Fruit fly (Drosophila melanogaster): ENCODE results near the gene PolZ2.

Gene PolZ2

dm6 chr3R:5592009-5592572 lies 3.4 kb downstream of the PolZ2 start:
- TF ChIP-seq mirr (GFP tag; optimal IDR thresholded peaks at IDR 0.05) (peak; percentile 24), zf30C (GFP tag; optimal IDR thresholded peaks at IDR 0.05) (no peak), pnt (GFP tag; optimal IDR thresholded peaks at IDR 0.05) (no peak), bigmax (GFP tag; optimal IDR thresholded peaks at IDR 0.05) (peak; percentile 13), Pdp1 (GFP tag; optimal IDR thresholded peaks at IDR 0.05) (peak in 1 of 2 experiments; percentile 64), CG8478 (optimal IDR thresholded peaks at IDR 0.05) (peak; percentile 17), Bdp1 (GFP tag; optimal IDR thresholded peaks at IDR 0.05) (no peak), amos (GFP tag; IDR thresholded peaks at IDR 0.05; ENCODE audit: partially characterized antibody) (peak; percentile 33; the same call in 1 of the 2 replicates), bbx (GFP tag; IDR thresholded peaks at IDR 0.05; ENCODE audit: partially characterized antibody) (0 out of 2 replicates have a peak, but pooled peaks have one; percentile 15), CG8290 (GFP tag; optimal IDR thresholded peaks at IDR 0.05) (no peak), CG8290 (tag; optimal IDR thresholded peaks at IDR 0.05) (peak in 1 of 2 experiments; percentile 19), B-H2 (GFP tag; optimal IDR thresholded peaks at IDR 0.05) (peak; percentile 28), CG3281 (GFP tag; optimal IDR thresholded peaks at IDR 0.05) (peak; percentile 3), YL-1 (GFP tag; optimal IDR thresholded peaks at IDR 0.05) (peak; percentile 78), CG4617 (GFP tag; optimal IDR thresholded peaks at IDR 0.05; ENCODE audit: borderline replicate concordance) (peak; percentile 47), CG10543 (GFP tag; optimal IDR thresholded peaks at IDR 0.05) (peak; percentile 13), cwo (GFP tag; optimal IDR thresholded peaks at IDR 0.05) (peak; percentile 79), ATbp (GFP tag; optimal IDR thresholded peaks at IDR 0.05) (no peak), Med (GFP tag) (peak; percentile 73), Usf (GFP tag; optimal IDR thresholded peaks at IDR 0.05) (peak; percentile 91), insv (GFP tag; optimal IDR thresholded peaks at IDR 0.05) (peak; percentile 43 to 88), CG3407 (GFP tag; optimal IDR thresholded peaks at IDR 0.05) (no peak), ftz-f1 (GFP tag; optimal IDR thresholded peaks at IDR 0.05) (peak; percentile 63), HmgZ (tag; optimal IDR thresholded peaks at IDR 0.05) (peak; percentile 31), sr (GFP tag; IDR thresholded peaks at IDR 0.05) (peak; percentile 67; the same call in 2 of the 3 replicates), vfl (GFP tag; optimal IDR thresholded peaks at IDR 0.05) (no peak), Drgx (GFP tag; IDR thresholded peaks at IDR 0.05) (no peak), usp (GFP tag; optimal IDR thresholded peaks at IDR 0.05) (no peak), Scr (GFP tag; IDR thresholded peaks at IDR 0.05; ENCODE audit: partially characterized antibody) (no peak), CG17186 (GFP tag; optimal IDR thresholded peaks at IDR 0.05) (no peak), CG9437 (GFP tag; optimal IDR thresholded peaks at IDR 0.05) (peak; percentile 97), Elba2 (GFP tag; optimal IDR thresholded peaks at IDR 0.05) (peak; percentile 71), CG34376 (GFP tag; optimal IDR thresholded peaks at IDR 0.05) (peak; percentile 5), Deaf1 (tag; optimal IDR thresholded peaks at IDR 0.05) (peak; percentile 41), cad (GFP tag; optimal IDR thresholded peaks at IDR 0.05) (peak; percentile 39), Nf-YC (tag; optimal IDR thresholded peaks at IDR 0.05) (peak; percentile 63), phol (tag; optimal IDR thresholded peaks at IDR 0.05) (peak; percentile 28), sug (tag; optimal IDR thresholded peaks at IDR 0.05) (peak; percentile 57), HLH4C (GFP tag; IDR thresholded peaks at IDR 0.05; ENCODE audit: partially characterized antibody) (peak; percentile 45; the same call in 1 of the 3 replicates), CG3065 (GFP tag; optimal IDR thresholded peaks at IDR 0.05) (no peak), CG10321 (GFP tag; IDR thresholded peaks at IDR 0.05) (peak; percentile 96), CG13123 (GFP tag; optimal IDR thresholded peaks at IDR 0.05) (no peak), Oli (tag; optimal IDR thresholded peaks at IDR 0.05) (no peak), MESR4 (GFP tag; optimal IDR thresholded peaks at IDR 0.05) (peak; percentile 13), Oaz (GFP tag; IDR thresholded peaks at IDR 0.05) (no peak), nerfin-2 (GFP tag; IDR thresholded peaks at IDR 0.05; ENCODE audit: partially characterized antibody) (0 out of 2 replicates have a peak, but pooled peaks have one; percentile 28), ssp (GFP tag; IDR thresholded peaks at IDR 0.05) (no peak)

All from whole organism, embryonic.